Worm (Caenorhabditis elegans) whole organism, L4 larva: Measurements from ENCODE around the gene F19H6.6.
A peak's percentile ranks its signal among the peaks of the same experiment; 100 is the strongest.

Source experiments
- D1046.2 ChIP-seq: fragments of 200-800 bp; sonication (Bioruptor generic); IDR thresholded peaks from 2 replicates; pipeline ENCODE4 v1.3.6; 2022; ENCODE audit warnings: missing genetic modification characterization, missing compliant biosample characterization
- F10B5.3 ChIP-seq: sonication (generic microtip); optimal IDR thresholded peaks from 2 replicates; lab custom pipeline; 2016; ENCODE audit warnings: mild to moderate bottlenecking, missing genetic modification characterization, missing compliant biosample characterization
- F37D6.2 ChIP-seq: sonication (generic microtip); optimal IDR thresholded peaks from 2 replicates; lab custom pipeline; 2016; ENCODE audit warnings: mild to moderate bottlenecking, missing genetic modification characterization, missing compliant biosample characterization
- ZK546.5 ChIP-seq, 2 experiments: sonication (generic microtip); optimal IDR thresholded peaks; 2 replicates each; lab custom pipeline; 2017; ENCODE audit warnings: missing biosample characterization in 2 of 2, missing genetic modification characterization in 2 of 2
- aha-1 ChIP-seq: fragments of 150-350 bp; peaks from one replicate; lab custom pipeline; 2014; ENCODE audit warnings: missing biosample characterization, missing genetic modification characterization
- arid-1 ChIP-seq: fragments of 200-800 bp; sonication (Bioruptor generic); conservative IDR thresholded peaks from 2 replicates; pipeline ENCODE4 v1.3.6; 2022; ENCODE audit warnings: missing genetic modification reagents, missing genetic modification characterization, missing compliant biosample characterization
- ceh-28 ChIP-seq: fragments of 150-350 bp; optimal IDR thresholded peaks from 2 replicates; lab custom pipeline; 2014; ENCODE audit warnings: missing biosample characterization, missing genetic modification reagents, missing genetic modification characterization
- ces-1 ChIP-seq: fragments of 150-350 bp; sonication (generic microtip); optimal IDR thresholded peaks from 4 replicates; lab custom pipeline; 2014; ENCODE audit warnings: missing biosample characterization, missing genetic modification reagents, missing genetic modification characterization
- ctbp-1 ChIP-seq: fragments of 200-800 bp; sonication (Bioruptor generic); IDR thresholded peaks from 2 replicates; pipeline ENCODE4 v1.3.6; 2022; ENCODE audit warnings: missing genetic modification reagents, missing genetic modification characterization, missing compliant biosample characterization
- dmd-9 ChIP-seq: fragments of 200-800 bp; sonication (Bioruptor generic); IDR thresholded peaks from 2 replicates; pipeline ENCODE4 v1.3.6; 2022; ENCODE audit warnings: missing genetic modification reagents, missing genetic modification characterization, missing compliant biosample characterization
- fkh-10 ChIP-seq: fragments of 150-350 bp; optimal IDR thresholded peaks from 2 replicates; lab custom pipeline; 2014; ENCODE audit warnings: missing biosample characterization, missing genetic modification reagents, missing genetic modification characterization
- mep-1 ChIP-seq: fragments of 150-350 bp; sonication (generic microtip); optimal IDR thresholded peaks from 3 replicates; lab custom pipeline; 2014; ENCODE audit warnings: missing biosample characterization, missing genetic modification characterization
- saeg-2 ChIP-seq: fragments of 200-800 bp; sonication (Bioruptor generic); IDR thresholded peaks from 2 replicates; pipeline ENCODE4 v1.3.6; 2022; ENCODE audit warnings: missing genetic modification reagents, missing genetic modification characterization, missing compliant biosample characterization
- skn-1 ChIP-seq: fragments of 150-350 bp; optimal IDR thresholded peaks from 2 replicates; lab custom pipeline; 2014; ENCODE audit warnings: missing biosample characterization, missing genetic modification characterization
- snpc-1.2 ChIP-seq: fragments of 200-800 bp; sonication (Bioruptor generic); IDR thresholded peaks from 2 replicates; pipeline ENCODE4 v1.3.6; 2022; ENCODE audit warnings: missing genetic modification reagents, missing genetic modification characterization, missing compliant biosample characterization
- spr-3 ChIP-seq: fragments of 200-800 bp; sonication (Bioruptor generic); optimal IDR thresholded peaks from 2 replicates; lab custom pipeline; 2018; ENCODE audit warnings: mild to moderate bottlenecking, missing genetic modification characterization, missing compliant biosample characterization
- zip-2 ChIP-seq: fragments of 150-350 bp; optimal IDR thresholded peaks from 2 replicates; lab custom pipeline; 2014; ENCODE audit warnings: missing biosample characterization, missing genetic modification characterization

F19H6.6 gene

DNA sequence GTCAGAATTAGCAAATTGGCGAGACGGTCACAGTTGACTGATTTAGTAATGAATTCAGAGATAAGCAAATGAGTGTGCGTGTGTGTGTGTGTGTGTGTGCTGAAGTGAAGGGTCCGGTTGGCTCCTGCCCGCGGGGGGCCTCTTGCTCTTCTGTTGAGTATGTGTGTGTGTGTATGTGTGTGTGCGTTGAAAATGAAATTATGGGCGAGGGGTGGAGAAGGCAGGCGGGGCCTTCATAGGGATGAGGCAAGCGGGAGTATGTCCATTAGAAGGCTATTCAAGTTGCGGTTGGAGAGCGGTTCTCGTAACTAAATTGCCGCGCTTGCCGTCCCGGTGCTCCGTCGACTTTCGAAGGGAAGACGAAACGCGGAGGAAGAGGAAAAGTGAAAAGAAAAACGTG, 46.7 kb downstream of the F19H6.6 start:
- TF ChIP-seq F37D6.2 (tag; lab: Kevin White, UChicago) = peak; percentile 8
- TF ChIP-seq snpc-1.2 (GFP tag; lab: Robert Waterston, UW) = no peak
- TF ChIP-seq F10B5.3 (tag; lab: Kevin White, UChicago) = no peak
- TF ChIP-seq aha-1 (tag; lab: Kevin White, UChicago) = peak; percentile 52
- no peak for TF ChIP-seq ceh-28 (tag; lab: Kevin White, UChicago)
- peak; percentile 94 for TF ChIP-seq fkh-10 (GFP tag; lab: Kevin White, UChicago)
- no peak for TF ChIP-seq skn-1 (tag; lab: Kevin White, UChicago)
- no peak for TF ChIP-seq arid-1 (GFP tag; lab: Robert Waterston, UW)
- no peak for TF ChIP-seq spr-3
- peak; percentile 87 for TF ChIP-seq ces-1 (GFP tag; lab: Kevin White, UChicago)
- TF ChIP-seq saeg-2 (GFP tag; lab: Robert Waterston, UW) = 0 out of 2 replicates have a peak, but pooled peaks have one; percentile 18
- no peak for TF ChIP-seq zip-2
- no peak for TF ChIP-seq D1046.2 (GFP tag; lab: Robert Waterston, UW)
- no peak for TF ChIP-seq dmd-9
- peak; percentile 51; the same call in 1 of the 2 replicates for TF ChIP-seq ctbp-1
- TF ChIP-seq mep-1 (tag; lab: Kevin White, UChicago) = no peak
- TF ChIP-seq ZK546.5 (tag; optimal IDR thresholded peaks at IDR 0.05; lab: Kevin White, UChicago) = no peak
